Fruit fly (Drosophila melanogaster) whole organism, pupa: ENCODE results near the gene CG13068.

Experiments
- CG10348 ChIP-seq: fragments of 200-800 bp; sonication (Bioruptor generic); IDR thresholded peaks from 2 replicates; pipeline ENCODE4 v1.3.6; 2022; ENCODE audit warnings: missing biosample characterization, missing genetic modification characterization
- CG12605 ChIP-seq: fragments of 200-800 bp; sonication (Bioruptor generic); IDR thresholded peaks from 2 replicates; pipeline ENCODE4 v1.3.6; 2022; ENCODE audit warnings: missing biosample characterization, missing genetic modification characterization
- CG13204 ChIP-seq: fragments of 200-800 bp; sonication (Bioruptor generic); optimal IDR thresholded peaks from 2 replicates; lab custom pipeline; 2018; ENCODE audit warnings: missing biosample characterization, mild to moderate bottlenecking, missing genetic modification characterization, moderate library complexity
- CG14655 ChIP-seq: fragments of 200-800 bp; sonication (Bioruptor generic); optimal IDR thresholded peaks from 3 replicates; lab custom pipeline; 2017; ENCODE audit warnings: mild to moderate bottlenecking, missing biosample characterization, missing genetic modification reagents, missing genetic modification characterization
- CG15710 ChIP-seq: fragments of 200-800 bp; sonication (Bioruptor generic); optimal IDR thresholded peaks from 2 replicates; lab custom pipeline; 2018; ENCODE audit warnings: missing biosample characterization, mild to moderate bottlenecking, missing genetic modification characterization, moderate library complexity
- CG17806 ChIP-seq: fragments of 200-800 bp; sonication (Bioruptor generic); optimal IDR thresholded peaks from 2 replicates; lab custom pipeline; 2018; ENCODE audit warnings: missing biosample characterization, mild to moderate bottlenecking, missing genetic modification characterization, moderate library complexity
- CG32121 ChIP-seq: fragments of 200-800 bp; sonication (Bioruptor generic); IDR thresholded peaks from 2 replicates; pipeline ENCODE4 v1.3.6; 2022; ENCODE audit warnings: missing biosample characterization, missing genetic modification characterization
- CG34367 ChIP-seq: fragments of 200-800 bp; sonication (Bioruptor generic); optimal IDR thresholded peaks from 2 replicates; lab custom pipeline; 2018; ENCODE audit warnings: missing biosample characterization, mild to moderate bottlenecking, missing genetic modification characterization
- CG4496 ChIP-seq: fragments of 200-800 bp; sonication (Bioruptor generic); IDR thresholded peaks from 3 replicates; pipeline ENCODE4 v1.3.6; 2022; ENCODE audit warnings: missing biosample characterization, missing genetic modification characterization
- CG8159 ChIP-seq: fragments of 200-800 bp; sonication (Bioruptor generic); optimal IDR thresholded peaks from 3 replicates; lab custom pipeline; 2018; ENCODE audit warnings: missing biosample characterization, mild to moderate bottlenecking, missing genetic modification characterization, moderate library complexity
- CG8301 ChIP-seq: fragments of 200-800 bp; sonication (Bioruptor generic); optimal IDR thresholded peaks from 2 replicates; lab custom pipeline; 2018; ENCODE audit warnings: missing biosample characterization, mild to moderate bottlenecking, missing genetic modification characterization
- CG9948 ChIP-seq: fragments of 200-800 bp; sonication (Bioruptor generic); optimal IDR thresholded peaks from 2 replicates; lab custom pipeline; 2018; ENCODE audit warnings: missing biosample characterization, mild to moderate bottlenecking, missing genetic modification characterization, moderate library complexity
- D1 ChIP-seq: fragments of 200-800 bp; sonication (Bioruptor generic); optimal IDR thresholded peaks from 2 replicates; lab custom pipeline; 2018; ENCODE audit warnings: missing biosample characterization, mild to moderate bottlenecking, missing genetic modification characterization, moderate library complexity
- EcR ChIP-seq: fragments of 200-800 bp; sonication (Bioruptor generic); optimal IDR thresholded peaks from 3 replicates; lab custom pipeline; 2019; ENCODE audit warnings: missing biosample characterization, missing genetic modification characterization, mild to moderate bottlenecking, moderate library complexity, missing genetic modification reagents
- Ets98B ChIP-seq: fragments of 200-800 bp; sonication (Bioruptor generic); IDR thresholded peaks from 2 replicates; pipeline ENCODE4 v1.3.6; 2022; ENCODE audit warnings: missing biosample characterization, missing genetic modification characterization
- Pif1A ChIP-seq: fragments of 200-800 bp; sonication (Bioruptor generic); optimal IDR thresholded peaks from 3 replicates; lab custom pipeline; 2016; ENCODE audit warnings: missing biosample characterization, missing genetic modification characterization
- Pif1B ChIP-seq: fragments of 200-800 bp; sonication (Bioruptor generic); optimal IDR thresholded peaks from 3 replicates; lab custom pipeline; 2016; ENCODE audit warnings: missing biosample characterization, missing genetic modification characterization
- Snoo ChIP-seq: fragments of 200-800 bp; sonication (Bioruptor generic); optimal IDR thresholded peaks from 3 replicates; lab custom pipeline; 2017; ENCODE audit warnings: missing biosample characterization, mild to moderate bottlenecking, missing genetic modification characterization, inconsistent platforms
- fd96Ca ChIP-seq: fragments of 200-800 bp; sonication (Bioruptor generic); IDR thresholded peaks from 3 replicates; pipeline ENCODE4 v1.3.6; 2022; ENCODE audit warnings: missing biosample characterization, missing genetic modification characterization
- gl ChIP-seq: fragments of 200-800 bp; sonication (Bioruptor generic); optimal IDR thresholded peaks from 2 replicates; lab custom pipeline; 2018; ENCODE audit warnings: missing biosample characterization, mild to moderate bottlenecking, missing genetic modification characterization

CG13068 gene

dm6 chr3L:16272338-16272959 lies 3.3 kb downstream of the CG13068 start, which contains the start of gene CG13066:
CG13066 (plus strand) TSS chr3L:16272909.
- peak; percentile 13 for TF ChIP-seq EcR
- no peak for TF ChIP-seq CG32121 (GFP tag; lab: Robert Waterston, UW)
- TF ChIP-seq Pif1B (GFP tag; lab: Kevin White, UChicago), result no peak
- no peak for TF ChIP-seq CG14655 (GFP tag; lab: Kevin White, UChicago)
- no peak for TF ChIP-seq CG13204 (GFP tag; lab: Kevin White, UChicago)
- TF ChIP-seq gl (tag; lab: Kevin White, UChicago), result no peak
- TF ChIP-seq CG9948 (tag; lab: Kevin White, UChicago), result no peak
- TF ChIP-seq CG34367, result no peak

dm6 chr3L:16275391-16276017 lies 6.3 kb downstream of the CG13068 start:
- peak; percentile 63 for TF ChIP-seq CG8159 (tag; lab: Kevin White, UChicago)
- TF ChIP-seq CG4496 (GFP tag; lab: Robert Waterston, UW), result no peak
- TF ChIP-seq CG14655 (GFP tag; lab: Kevin White, UChicago), result peak; percentile 41
- peak; percentile 75 for TF ChIP-seq EcR
- TF ChIP-seq CG9948 (tag; lab: Kevin White, UChicago), result peak; percentile 49
- TF ChIP-seq CG34367, result peak; percentile 20
- TF ChIP-seq CG17806 (tag; lab: Kevin White, UChicago), result peak; percentile 39
- TF ChIP-seq CG15710 (tag; lab: Kevin White, UChicago), result peak; percentile 41
- TF ChIP-seq CG10348 (GFP tag; lab: Robert Waterston, UW), result no peak
- no peak for TF ChIP-seq CG12605

- no peak for TF ChIP-seq CG8301 (tag; lab: Kevin White, UChicago)
- TF ChIP-seq D1, result no peak
- TF ChIP-seq CG15710 (tag; lab: Kevin White, UChicago), result no peak
- no peak for TF ChIP-seq CG8159 (tag; lab: Kevin White, UChicago)
- TF ChIP-seq Snoo (tag; lab: Kevin White, UChicago), result no peak
- no peak for TF ChIP-seq CG9948 (tag; lab: Kevin White, UChicago)
- no peak for TF ChIP-seq CG13204 (GFP tag; lab: Kevin White, UChicago)
- TF ChIP-seq CG34367, result no peak
- TF ChIP-seq Ets98B, result no peak
- no peak for TF ChIP-seq EcR
- no peak for TF ChIP-seq gl (tag; lab: Kevin White, UChicago)
Observed at dm6 chr3L:16277135-16277534, 7.9 kb downstream of the CG13068 start, which contains the start of gene CG13065. CG13065 (plus strand) TSS chr3L:16277435.

- TF ChIP-seq Pif1A (GFP tag; lab: Kevin White, UChicago), result no peak
- no peak for TF ChIP-seq Ets98B
- TF ChIP-seq CG34367, result no peak
- no peak for TF ChIP-seq CG12605
- no peak for TF ChIP-seq CG9948 (tag; lab: Kevin White, UChicago)
- TF ChIP-seq CG32121 (GFP tag; lab: Robert Waterston, UW), result no peak
- no peak for TF ChIP-seq CG8301 (tag; lab: Kevin White, UChicago)
- TF ChIP-seq CG14655 (GFP tag; lab: Kevin White, UChicago), result no peak
- TF ChIP-seq CG10348 (GFP tag; lab: Robert Waterston, UW), result no peak
- no peak for TF ChIP-seq EcR
- no peak for TF ChIP-seq D1
- TF ChIP-seq CG15710 (tag; lab: Kevin White, UChicago), result no peak
- TF ChIP-seq Pif1B (GFP tag; lab: Kevin White, UChicago), result no peak
- no peak for TF ChIP-seq fd96Ca (GFP tag; lab: Robert Waterston, UW)
Observed at dm6 chr3L:16279171-16279570, 10.0 kb downstream of the CG13068 start, which contains the start of gene CG13050. CG13050 (minus strand) TSS chr3L:16279271.

dm6 chr3L:16279987-16280454 lies 10.8 kb downstream of the CG13068 start, which contains the start of gene CG13064:
CG13064 (plus strand) TSS chr3L:16280404.
- TF ChIP-seq EcR, result peak; percentile 96
- TF ChIP-seq CG34367, result no peak

- TF ChIP-seq gl (tag; lab: Kevin White, UChicago), result no peak
- no peak for TF ChIP-seq EcR
- no peak for TF ChIP-seq Snoo (tag; lab: Kevin White, UChicago)
- no peak for TF ChIP-seq fd96Ca (GFP tag; lab: Robert Waterston, UW)
- TF ChIP-seq Pif1B (GFP tag; lab: Kevin White, UChicago), result no peak
Observed at dm6 chr3L:16281880-16282556, 12.8 kb downstream of the CG13068 start, which contains the start of gene CG13049. CG13049 (minus strand) TSS chr3L:16281930.

- 0 out of 2 replicates have a peak, but pooled peaks have one; percentile 16 for TF ChIP-seq CG10348 (GFP tag; lab: Robert Waterston, UW)
- TF ChIP-seq CG17806 (tag; lab: Kevin White, UChicago), result no peak
- TF ChIP-seq CG32121 (GFP tag; lab: Robert Waterston, UW), result no peak
- TF ChIP-seq CG8301 (tag; lab: Kevin White, UChicago), result no peak
- TF ChIP-seq CG4496 (GFP tag; lab: Robert Waterston, UW), result no peak
- TF ChIP-seq CG34367, result no peak
Observed at dm6 chr3L:16283821-16284220, 14.6 kb downstream of the CG13068 start, which contains the start of gene CG13048. CG13048 (minus strand) TSS chr3L:16283921.
